Worm (Caenorhabditis elegans) whole organism, young adult: ENCODE measurements around the gene Y48C3A.5.

Experiments used
- D2030.7 ChIP-seq: fragments of 200-800 bp; sonication (Bioruptor generic); IDR thresholded peaks from 2 replicates; pipeline ENCODE4 v1.3.6; 2022; ENCODE audit warnings: missing genetic modification reagents, missing genetic modification characterization, missing compliant biosample characterization
- F33H1.4 ChIP-seq: fragments of 200-800 bp; sonication (Bioruptor generic); IDR thresholded peaks from 2 replicates; pipeline ENCODE4 v1.3.6; 2022; ENCODE audit warnings: missing genetic modification reagents, missing genetic modification characterization, missing compliant biosample characterization
- F57C9.4 ChIP-seq: sonication (generic microtip); optimal IDR thresholded peaks from 2 replicates; lab custom pipeline; 2017; ENCODE audit warnings: mild to moderate bottlenecking, missing genetic modification characterization, missing compliant biosample characterization
- attf-3 ChIP-seq: fragments of 200-800 bp; sonication (Bioruptor generic); conservative IDR thresholded peaks from 2 replicates; pipeline ENCODE4 v1.3.6; 2022; ENCODE audit warnings: missing genetic modification reagents, missing genetic modification characterization, missing compliant biosample characterization
- ccch-3 ChIP-seq: fragments of 200-800 bp; sonication (Bioruptor generic); optimal IDR thresholded peaks from 2 replicates; lab custom pipeline; 2018; ENCODE audit warnings: mild to moderate bottlenecking, missing genetic modification characterization, missing compliant biosample characterization
- ceh-91 ChIP-seq: fragments of 200-800 bp; sonication (Bioruptor generic); IDR thresholded peaks from 2 replicates; pipeline ENCODE4 v1.3.6; 2022; ENCODE audit warnings: missing genetic modification reagents, missing genetic modification characterization, missing compliant biosample characterization
- die-1 ChIP-seq: sonication (generic microtip); optimal IDR thresholded peaks from 2 replicates; lab custom pipeline; 2016; ENCODE audit warnings: missing genotype, mild to moderate bottlenecking, missing genetic modification characterization, missing compliant biosample characterization
- ekl-4 ChIP-seq: fragments of 200-800 bp; sonication (Bioruptor generic); IDR thresholded peaks from 2 replicates; pipeline ENCODE4 v1.3.6; 2022; ENCODE audit warnings: missing genetic modification reagents, missing genetic modification characterization, missing compliant biosample characterization
- lsl-1 ChIP-seq: fragments of 200-800 bp; sonication (Bioruptor generic); optimal IDR thresholded peaks from 2 replicates; lab custom pipeline; 2018; ENCODE audit warnings: mild to moderate bottlenecking, missing genetic modification characterization, moderate library complexity, missing compliant biosample characterization
- xnd-1 ChIP-seq: sonication (generic microtip); optimal IDR thresholded peaks from 2 replicates; lab custom pipeline; 2016; ENCODE audit warnings: missing genotype, missing genetic modification reagents, missing genetic modification characterization, missing compliant biosample characterization

The Y48C3A.5 gene

DNA sequence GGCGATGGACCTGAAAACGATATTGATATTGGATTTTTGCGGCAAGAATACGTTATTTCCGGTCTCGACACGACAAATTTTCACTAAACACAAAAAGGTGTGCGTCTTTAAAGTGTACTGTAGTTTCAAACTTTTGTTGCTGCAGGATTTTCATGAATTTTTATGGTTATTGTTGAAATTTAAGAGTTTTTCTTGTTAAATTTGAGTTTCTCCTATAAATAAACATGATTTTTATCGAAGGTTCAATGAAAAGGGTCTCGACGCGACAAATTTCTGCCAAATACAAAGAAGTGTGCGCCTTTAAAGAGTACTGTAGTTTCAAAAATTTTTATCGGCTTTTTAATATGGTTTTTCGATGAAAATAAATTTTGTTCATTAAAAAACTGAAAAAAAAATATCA lies 69.1 kb downstream of the Y48C3A.5 start:
- TF ChIP-seq ceh-91 (GFP tag; lab: Robert Waterston, UW) (peak; percentile 30; the same call in 1 of the 2 replicates), die-1 (tag; lab: Kevin White, UChicago) (no peak), F33H1.4 (GFP tag; lab: Robert Waterston, UW) (peak; percentile 68), lsl-1 (GFP tag; lab: Kevin White, UChicago) (peak; percentile 81), xnd-1 (tag; lab: Kevin White, UChicago) (peak; percentile 31), D2030.7 (peak; percentile 15; the same call in 1 of the 2 replicates), attf-3 (GFP tag; lab: Robert Waterston, UW) (0 out of 2 replicates have a peak, but pooled peaks have one; percentile 13), F57C9.4 (tag; lab: Kevin White, UChicago) (no peak)

DNA sequence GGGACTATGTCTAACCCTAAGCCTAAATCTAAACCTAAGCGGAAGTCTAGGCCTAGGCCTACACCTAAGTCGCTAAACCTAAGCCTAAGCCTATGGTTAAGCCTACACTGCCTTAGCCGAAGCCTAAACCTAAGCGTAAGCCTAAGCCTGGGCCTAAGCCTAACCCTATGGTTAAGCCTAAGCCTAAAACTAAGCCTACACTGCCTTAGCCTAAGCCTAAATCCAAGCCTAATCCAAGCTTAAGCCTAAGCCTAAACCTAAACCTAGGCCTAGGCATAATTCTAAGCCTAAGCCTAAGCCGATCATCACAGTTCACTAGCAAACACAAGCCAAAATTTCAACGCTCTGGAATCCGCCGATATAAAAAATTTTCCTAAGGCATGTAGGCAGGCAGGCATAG lies 70.4 kb downstream of the Y48C3A.5 start:
- TF ChIP-seq ccch-3 (GFP tag; lab: Kevin White, UChicago) (no peak), D2030.7 (no peak), ekl-4 (GFP tag; lab: Robert Waterston, UW) (peak; percentile 25; the same call in 1 of the 2 replicates)
